Fruit fly (Drosophila melanogaster): Measurements from ENCODE around the gene Prx6a.

- no peak for TF ChIP-seq ovo (GFP tag; optimal IDR thresholded peaks at IDR 0.05)
- no peak for TF ChIP-seq Crg-1 (GFP tag; optimal IDR thresholded peaks at IDR 0.05)
Observed at dm6 chr2L:2900392-2901028, 22.5 kb upstream of the Prx6a start.
